Fruit fly (Drosophila melanogaster) whole organism, wandering third instar larva: ENCODE results near the gene CG13712.

Experiments
- Abd-B ChIP-seq: fragments of >200 bp; optimal IDR thresholded peaks from 2 replicates; lab custom pipeline; 2017; ENCODE audit warnings: missing biosample characterization, missing genetic modification characterization
- CG32264 ChIP-seq: fragments of 200-800 bp; sonication (Bioruptor generic); optimal IDR thresholded peaks from 2 replicates; lab custom pipeline; 2016; ENCODE audit warnings: missing biosample characterization, missing genetic modification characterization
- CG9705 ChIP-seq: fragments of 200-800 bp; sonication (Bioruptor generic); optimal IDR thresholded peaks from 2 replicates; lab custom pipeline; 2018; ENCODE audit warnings: missing biosample characterization, mild to moderate bottlenecking, missing genetic modification characterization
- Dfd ChIP-seq: fragments of >200 bp; optimal IDR thresholded peaks from 2 replicates; lab custom pipeline; 2017; ENCODE audit warnings: missing biosample characterization, missing genetic modification characterization
- Dif ChIP-seq: fragments of 200-275, 200-300 bp; sonication (Bioruptor generic); optimal IDR thresholded peaks from 2 replicates; lab custom pipeline; 2018; ENCODE audit warnings: missing biosample characterization, missing genetic modification characterization; ENCODE audit not compliant: partially characterized antibody
- GATAd ChIP-seq: sonication (Bioruptor generic); optimal IDR thresholded peaks from 2 replicates; lab custom pipeline; 2016; ENCODE audit warnings: missing biosample characterization, missing genetic modification characterization
- Hnf4 ChIP-seq: fragments of 200-800 bp; sonication (Bioruptor generic); optimal IDR thresholded peaks from 2 replicates; lab custom pipeline; 2016; ENCODE audit warnings: missing biosample characterization, mild to moderate bottlenecking, missing genetic modification characterization
- Hr78 ChIP-seq: fragments of >200 bp; optimal IDR thresholded peaks from 2 replicates; lab custom pipeline; 2017; ENCODE audit warnings: missing biosample characterization, missing genetic modification characterization
- Jra ChIP-seq: sonication (Bioruptor generic); optimal IDR thresholded peaks from 2 replicates; lab custom pipeline; 2016; ENCODE audit warnings: missing biosample characterization, missing genetic modification characterization
- Mio ChIP-seq: sonication (Bioruptor generic); optimal IDR thresholded peaks from 2 replicates; lab custom pipeline; 2016; ENCODE audit warnings: missing biosample characterization, missing genetic modification characterization
- OdsH ChIP-seq: fragments of 200-800 bp; sonication (Bioruptor generic); optimal IDR thresholded peaks from 2 replicates; lab custom pipeline; 2016; ENCODE audit warnings: missing biosample characterization, mild to moderate bottlenecking, missing genetic modification characterization
- Rel ChIP-seq, 2 experiments: fragments of 200-800 bp; sonication (Bioruptor generic) in 1 of 2; optimal IDR thresholded peaks; 2 replicates in 1 of 2; 3 replicates in 1 of 2; lab custom pipeline; 2016 to 2019; ENCODE audit warnings: mild to moderate bottlenecking in 2 of 2, missing biosample characterization in 2 of 2, missing genetic modification characterization in 2 of 2, moderate library complexity in 1 of 2
- Vsx2 ChIP-seq: fragments of 200-300, 225-300 bp; sonication (Bioruptor generic); optimal IDR thresholded peaks from 2 replicates; lab custom pipeline; 2018; ENCODE audit warnings: missing biosample characterization, missing genetic modification characterization; ENCODE audit not compliant: partially characterized antibody
- brk ChIP-seq: fragments of 200-800 bp; sonication (Bioruptor generic); optimal IDR thresholded peaks from 2 replicates; lab custom pipeline; 2016; ENCODE audit warnings: missing biosample characterization, mild to moderate bottlenecking, missing genetic modification characterization
- dl ChIP-seq, 2 experiments: fragments of 175-275, 200-275 bp in 1 of 2; fragments of 200-275 bp in 1 of 2; sonication (Bioruptor generic); optimal IDR thresholded peaks; lab custom pipeline; 2018; ENCODE audit warnings: mild to moderate bottlenecking in 2 of 2, missing biosample characterization in 2 of 2, missing genetic modification characterization in 2 of 2, moderate library complexity in 2 of 2; ENCODE audit not compliant: partially characterized antibody in 2 of 2, insufficient read depth in 1 of 2
- dmrt93B ChIP-seq: fragments of 200-800 bp; sonication (Bioruptor generic); optimal IDR thresholded peaks from 2 replicates; lab custom pipeline; 2018; ENCODE audit warnings: missing biosample characterization, mild to moderate bottlenecking, missing genetic modification characterization
- dsf ChIP-seq: sonication (Bioruptor generic); optimal IDR thresholded peaks from 2 replicates; lab custom pipeline; 2016; ENCODE audit warnings: missing biosample characterization, missing genetic modification characterization, borderline replicate concordance
- ey ChIP-seq: fragments of 200-800 bp; sonication (Bioruptor generic); optimal IDR thresholded peaks from 2 replicates; lab custom pipeline; 2016; ENCODE audit warnings: missing biosample characterization, missing genetic modification characterization
- foxo ChIP-seq, 2 experiments: fragments of 200-800 bp; sonication (Bioruptor generic); optimal IDR thresholded peaks; 2 replicates in 1 of 2; 3 replicates in 1 of 2; lab custom pipeline; 2016 to 2017; ENCODE audit warnings: missing biosample characterization in 2 of 2, missing genetic modification characterization in 2 of 2
- fru ChIP-seq: fragments of 200-800 bp; sonication (Bioruptor generic); optimal IDR thresholded peaks from 3 replicates; lab custom pipeline; 2016; ENCODE audit warnings: missing biosample characterization, mild to moderate bottlenecking, missing genetic modification characterization
- h ChIP-seq: fragments of 200-800 bp; sonication (Bioruptor generic); optimal IDR thresholded peaks from 3 replicates; lab custom pipeline; 2016; ENCODE audit warnings: missing biosample characterization, mild to moderate bottlenecking, missing genetic modification characterization
- jim ChIP-seq: fragments of 175-275, 200-325 bp; sonication (Bioruptor generic); optimal IDR thresholded peaks from 2 replicates; lab custom pipeline; 2016; ENCODE audit warnings: missing biosample characterization, mild to moderate bottlenecking, missing genetic modification characterization
- lola ChIP-seq: fragments of >200 bp; optimal IDR thresholded peaks from 2 replicates; lab custom pipeline; 2017; ENCODE audit warnings: missing biosample characterization, missing genetic modification characterization
- pan ChIP-seq: fragments of >200 bp; optimal IDR thresholded peaks from 2 replicates; lab custom pipeline; 2017
- rgr ChIP-seq: fragments of 200-800 bp; sonication (Bioruptor generic); optimal IDR thresholded peaks from 3 replicates; lab custom pipeline; 2016; ENCODE audit warnings: missing biosample characterization, mild to moderate bottlenecking, missing genetic modification characterization
- sv ChIP-seq: fragments of 200-800 bp; sonication (Bioruptor generic); optimal IDR thresholded peaks from 3 replicates; lab custom pipeline; 2016; ENCODE audit warnings: missing biosample characterization, missing genetic modification characterization
- usp ChIP-seq: fragments of >200 bp; optimal IDR thresholded peaks from 2 replicates; lab custom pipeline; 2017; ENCODE audit warnings: missing biosample characterization, missing genetic modification characterization
- woc ChIP-seq: sonication (Bioruptor generic); optimal IDR thresholded peaks from 2 replicates; lab custom pipeline; 2016; ENCODE audit warnings: missing biosample characterization, mild to moderate bottlenecking, missing genetic modification characterization

CG13712 gene

dm6 chr3L:4679063-4679462 lies 30.6 kb downstream of the CG13712 start:
- TF ChIP-seq foxo (GFP tag; optimal IDR thresholded peaks at IDR 0.05; lab: Kevin White, UChicago) (no peak), Hr78 (no peak), dmrt93B (no peak), Hnf4 (GFP tag; lab: Kevin White, UChicago) (no peak), Abd-B (no peak), ey (no peak), brk (GFP tag; lab: Kevin White, UChicago) (no peak), jim (GFP tag; lab: Kevin White, UChicago) (no peak), Dfd (GFP tag; lab: Kevin White, UChicago) (no peak), Mio (GFP tag; lab: Kevin White, UChicago) (no peak), CG9705 (GFP tag; lab: Kevin White, UChicago) (no peak), OdsH (no peak), Jra (GFP tag; lab: Kevin White, UChicago) (no peak), sv (GFP tag; lab: Kevin White, UChicago) (no peak), Vsx2 (GFP tag; lab: Kevin White, UChicago) (no peak), fru (GFP tag; lab: Kevin White, UChicago) (no peak), lola (GFP tag; lab: Kevin White, UChicago) (no peak), GATAd (GFP tag; lab: Kevin White, UChicago) (no peak), rgr (GFP tag; lab: Kevin White, UChicago) (no peak)

DNA sequence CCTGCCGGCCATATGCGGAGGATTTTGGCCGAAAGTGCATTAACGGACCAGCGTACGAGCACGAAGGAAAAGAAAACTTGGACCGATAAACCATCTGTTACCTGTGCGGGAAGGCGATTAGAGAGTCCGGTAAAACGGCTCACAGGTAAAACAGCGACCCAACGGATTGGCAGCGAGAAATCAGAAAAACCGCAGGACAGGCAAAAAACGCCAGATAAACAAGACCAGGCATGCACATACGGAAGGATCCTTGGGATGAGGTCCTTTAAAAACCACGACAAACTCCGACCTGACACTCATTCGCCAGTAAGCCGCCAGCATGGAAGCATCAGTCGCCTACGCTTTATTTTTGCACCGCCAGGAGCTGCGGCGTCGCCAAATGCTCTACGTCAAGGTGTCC lies 32.2 kb downstream of the CG13712 start, which contains the start of gene CG34266:
Gene CG34266, plus strand, starts transcription at position 301 of the 400 bp plus-strand sequence.
- TF ChIP-seq Abd-B (no peak), dmrt93B (no peak), Rel (GFP tag; optimal IDR thresholded peaks at IDR 0.05; lab: Kevin White, UChicago) (no peak), Rel (tag; optimal IDR thresholded peaks at IDR 0.05; lab: Kevin White, UChicago) (no peak), Dif (GFP tag; lab: Kevin White, UChicago) (no peak), dl (GFP tag; optimal IDR thresholded peaks at IDR 0.05; lab: Kevin White, UChicago; ENCODE audit: insufficient read depth in 1 of 2, partially characterized antibody in 2 of 2) (no peak), foxo (GFP tag; optimal IDR thresholded peaks at IDR 0.05; lab: Kevin White, UChicago) (no peak)
- TF ChIP-seq, all 38 proteins: peak for 0

DNA sequence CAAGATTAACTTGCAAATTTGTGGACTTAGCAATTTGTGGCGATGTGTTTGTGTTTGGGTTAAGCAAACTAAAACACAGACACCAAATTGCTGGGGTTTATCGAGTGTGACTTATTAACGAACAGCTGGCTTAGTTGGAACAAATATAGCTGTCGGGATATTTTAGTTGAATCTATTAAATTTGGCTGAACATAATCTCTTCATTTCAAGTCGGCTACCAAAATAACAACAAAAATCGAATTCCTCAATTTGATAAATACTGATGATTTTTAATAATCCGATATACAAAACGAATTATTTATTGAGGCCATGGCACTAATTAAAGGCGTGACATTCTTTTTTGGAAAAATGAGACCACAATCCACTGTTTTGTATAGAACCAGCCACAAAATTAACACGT lies 42.4 kb downstream of the CG13712 start, which contains the start of gene CG32236:
Gene CG32236, minus strand, starts transcription at position 101 of the 400 bp plus-strand sequence.
- no peak for TF ChIP-seq foxo (GFP tag; optimal IDR thresholded peaks at IDR 0.05; lab: Kevin White, UChicago)
- no peak for TF ChIP-seq usp (GFP tag; lab: Kevin White, UChicago)
- TF ChIP-seq Hnf4 (GFP tag; lab: Kevin White, UChicago) = no peak
- TF ChIP-seq pan (lab: Kevin White, UChicago) = no peak
- no peak for TF ChIP-seq brk (GFP tag; lab: Kevin White, UChicago)
- no peak for TF ChIP-seq lola (GFP tag; lab: Kevin White, UChicago)
- no peak for TF ChIP-seq Dfd (GFP tag; lab: Kevin White, UChicago)
- no peak for TF ChIP-seq dsf (GFP tag; lab: Kevin White, UChicago)
- no peak for TF ChIP-seq Mio (GFP tag; lab: Kevin White, UChicago)
- no peak for TF ChIP-seq h (GFP tag; lab: Kevin White, UChicago)
- TF ChIP-seq dmrt93B = no peak
- TF ChIP-seq Rel (GFP tag; optimal IDR thresholded peaks at IDR 0.05; lab: Kevin White, UChicago) = no peak
- TF ChIP-seq Rel (tag; optimal IDR thresholded peaks at IDR 0.05; lab: Kevin White, UChicago) = no peak
- TF ChIP-seq CG32264 (GFP tag; lab: Kevin White, UChicago) = no peak
- no peak for TF ChIP-seq rgr (GFP tag; lab: Kevin White, UChicago)
- TF ChIP-seq jim (GFP tag; lab: Kevin White, UChicago) = no peak
- no peak for TF ChIP-seq Hr78
- TF ChIP-seq woc = no peak
